Fruit fly (Drosophila melanogaster) whole organism, embryonic: Measurements from ENCODE around the gene Dhod.

Experiments used
- ATbp ChIP-seq: fragments of 200-800 bp; sonication (Bioruptor generic); optimal IDR thresholded peaks from 2 replicates; lab custom pipeline; 2017; ENCODE audit warnings: missing biosample characterization, mild to moderate bottlenecking, missing genetic modification characterization, missing genetic modification reagents
- CG11456 ChIP-seq: fragments of 200-800 bp; sonication (Bioruptor generic); IDR thresholded peaks from 3 replicates; pipeline ENCODE4 v1.3.6; 2022; ENCODE audit warnings: missing biosample characterization, missing genetic modification characterization
- CG12299 ChIP-seq: fragments of 200-800 bp; sonication (Bioruptor generic); optimal IDR thresholded peaks from 2 replicates; lab custom pipeline; 2018; ENCODE audit warnings: missing biosample characterization, mild to moderate bottlenecking, missing genetic modification characterization
- CG14014 ChIP-seq: fragments of 200-800 bp; sonication (Bioruptor generic); IDR thresholded peaks from 2 replicates; pipeline ENCODE4 v1.3.6; 2022; ENCODE audit warnings: missing biosample characterization, missing genetic modification characterization
- CG14860 ChIP-seq: fragments of 200-800 bp; sonication (Bioruptor generic); IDR thresholded peaks from 3 replicates; pipeline ENCODE4 v1.3.6; 2022; ENCODE audit warnings: missing biosample characterization, missing genetic modification characterization; ENCODE audit not compliant: partially characterized antibody
- CG15601 ChIP-seq: fragments of 200-800 bp; sonication (Bioruptor generic); optimal IDR thresholded peaks from 3 replicates; lab custom pipeline; 2019; ENCODE audit warnings: missing biosample characterization, mild to moderate bottlenecking, missing genetic modification characterization, moderate library complexity
- CG1603 ChIP-seq: fragments of 200-800 bp; sonication (Bioruptor generic); optimal IDR thresholded peaks from 2 replicates; lab custom pipeline; 2019; ENCODE audit warnings: missing biosample characterization, mild to moderate bottlenecking, missing genetic modification characterization, moderate library complexity
- CG16813 ChIP-seq: fragments of 200-800 bp; sonication (Bioruptor generic); IDR thresholded peaks from 3 replicates; pipeline ENCODE4 v1.3.6; 2022; ENCODE audit warnings: missing biosample characterization, missing genetic modification characterization; ENCODE audit not compliant: partially characterized antibody
- CG17385 ChIP-seq: fragments of 200-800 bp; sonication (Bioruptor generic); optimal IDR thresholded peaks from 3 replicates; lab custom pipeline; 2018; ENCODE audit warnings: missing biosample characterization, mild to moderate bottlenecking, missing genetic modification characterization
- CG17802 ChIP-seq: fragments of 200-800 bp; sonication (Bioruptor generic); optimal IDR thresholded peaks from 2 replicates; lab custom pipeline; 2018; ENCODE audit warnings: missing biosample characterization, mild to moderate bottlenecking, missing genetic modification characterization, moderate library complexity
- CG1792 ChIP-seq: fragments of 200-800 bp; sonication (Bioruptor generic); optimal IDR thresholded peaks from 2 replicates; lab custom pipeline; 2016; ENCODE audit warnings: missing biosample characterization, missing genetic modification characterization
- CG2116 ChIP-seq: fragments of 200-800 bp; sonication (Bioruptor generic); optimal IDR thresholded peaks from 3 replicates; lab custom pipeline; 2018; ENCODE audit warnings: missing biosample characterization, mild to moderate bottlenecking, missing genetic modification characterization
- CG2712 ChIP-seq: fragments of 200-800 bp; optimal IDR thresholded peaks from 3 replicates; lab custom pipeline; 2019; ENCODE audit warnings: missing biosample characterization, mild to moderate bottlenecking, missing genetic modification characterization, moderate library complexity
- CG31224 ChIP-seq: fragments of 200-800 bp; sonication (Bioruptor generic); IDR thresholded peaks from 2 replicates; pipeline ENCODE4 v1.3.6; 2022; ENCODE audit warnings: missing biosample characterization, missing genetic modification characterization
- CG4328 ChIP-seq: fragments of 200-800 bp; sonication (Bioruptor generic); optimal IDR thresholded peaks from 3 replicates; lab custom pipeline; 2017; ENCODE audit warnings: missing biosample characterization, missing genetic modification reagents, missing genetic modification characterization
- CG4617 ChIP-seq: fragments of 200-800 bp; sonication (Bioruptor generic); optimal IDR thresholded peaks from 3 replicates; lab custom pipeline; 2016; ENCODE audit warnings: missing biosample characterization, missing genetic modification characterization, borderline replicate concordance
- CG6175 ChIP-seq: fragments of 200-800 bp; sonication (Bioruptor generic); IDR thresholded peaks from 3 replicates; pipeline ENCODE4 v1.3.6; 2022; ENCODE audit warnings: missing biosample characterization, missing genetic modification characterization
- CG8478 ChIP-seq: fragments of >200 bp; optimal IDR thresholded peaks from 2 replicates; lab custom pipeline; 2018
- CG8924 ChIP-seq: fragments of 200-800 bp; optimal IDR thresholded peaks from 3 replicates; lab custom pipeline; 2019; ENCODE audit warnings: missing biosample characterization, mild to moderate bottlenecking, missing genetic modification characterization, moderate library complexity
- CG9727 ChIP-seq: fragments of 200-800 bp; sonication (Bioruptor generic); optimal IDR thresholded peaks from 3 replicates; lab custom pipeline; 2017; ENCODE audit warnings: missing biosample characterization, mild to moderate bottlenecking, missing genetic modification characterization
- CoRest ChIP-seq: fragments of 200-800 bp; sonication (Bioruptor generic); optimal IDR thresholded peaks from 3 replicates; lab custom pipeline; 2018; ENCODE audit warnings: missing biosample characterization, mild to moderate bottlenecking, missing genetic modification characterization, moderate library complexity
- D ChIP-seq, 2 experiments: fragments of 200-800 bp in 1 of 2; fragments of >200 bp in 1 of 2; sonication (Bioruptor generic) in 1 of 2; optimal IDR thresholded peaks; 2 replicates in 1 of 2; 3 replicates in 1 of 2; lab custom pipeline; 2017; ENCODE audit warnings: mild to moderate bottlenecking in 1 of 2, missing biosample characterization in 1 of 2, missing genetic modification characterization in 1 of 2, missing genetic modification reagents in 1 of 2
- D19B ChIP-seq: fragments of 200-800 bp; sonication (Bioruptor generic); optimal IDR thresholded peaks from 2 replicates; lab custom pipeline; 2017; ENCODE audit warnings: missing biosample characterization, mild to moderate bottlenecking, missing genetic modification characterization
- Dad ChIP-seq: fragments of 200-800 bp; sonication (Bioruptor generic); optimal IDR thresholded peaks from 3 replicates; lab custom pipeline; 2016; ENCODE audit warnings: missing biosample characterization, missing genetic modification characterization
- E2f1 ChIP-seq: fragments of 200-800 bp; sonication (Bioruptor generic); IDR thresholded peaks from 2 replicates; pipeline ENCODE4 v1.3.6; 2022; ENCODE audit warnings: missing biosample characterization, missing genetic modification characterization
- HLH4C ChIP-seq: fragments of 200-800 bp; sonication (Bioruptor generic); IDR thresholded peaks from 3 replicates; pipeline ENCODE4 v1.3.6; 2022; ENCODE audit warnings: missing biosample characterization, missing genetic modification characterization; ENCODE audit not compliant: partially characterized antibody
- Hey ChIP-seq: fragments of 200-800 bp; sonication (Bioruptor generic); optimal IDR thresholded peaks from 3 replicates; lab custom pipeline; 2018; ENCODE audit warnings: missing biosample characterization, mild to moderate bottlenecking, missing genetic modification characterization
- Kr ChIP-seq: fragments of 200-800 bp; sonication (Bioruptor generic); optimal IDR thresholded peaks from 2 replicates; lab custom pipeline; 2017; ENCODE audit warnings: missing biosample characterization, mild to moderate bottlenecking, missing genetic modification characterization
- Myb ChIP-seq: fragments of 200-800 bp; sonication (Bioruptor generic); optimal IDR thresholded peaks from 2 replicates; lab custom pipeline; 2016; ENCODE audit warnings: missing biosample characterization, missing genetic modification characterization
- NFAT ChIP-seq: fragments of 200-800 bp; sonication (Bioruptor generic); IDR thresholded peaks from 2 replicates; pipeline ENCODE4 v1.3.6; 2022; ENCODE audit warnings: missing biosample characterization, missing genetic modification characterization
- Spps ChIP-seq: fragments of 200-800 bp; sonication (Bioruptor generic); optimal IDR thresholded peaks from 2 replicates; lab custom pipeline; 2018; ENCODE audit warnings: missing biosample characterization, mild to moderate bottlenecking, missing genetic modification characterization
- bigmax ChIP-seq: fragments of 200-800 bp; sonication (Bioruptor generic); optimal IDR thresholded peaks from 2 replicates; lab custom pipeline; 2018; ENCODE audit warnings: missing biosample characterization, mild to moderate bottlenecking, missing genetic modification characterization
- bsh ChIP-seq, 2 experiments: fragments of 200-800 bp; sonication (Bioruptor generic); optimal IDR thresholded peaks; 2 replicates each; lab custom pipeline; 2017 to 2018; ENCODE audit warnings: mild to moderate bottlenecking in 2 of 2, missing biosample characterization in 2 of 2, missing genetic modification characterization in 2 of 2, moderate library complexity in 1 of 2
- chm ChIP-seq: fragments of 200-800 bp; sonication (Bioruptor generic); IDR thresholded peaks from 2 replicates; pipeline ENCODE4 v1.3.6; 2022; ENCODE audit warnings: missing biosample characterization, missing genetic modification characterization
- danr ChIP-seq: fragments of 200-800 bp; sonication (Bioruptor generic); IDR thresholded peaks from 2 replicates; pipeline ENCODE4 v1.3.6; 2022; ENCODE audit warnings: missing biosample characterization, missing genetic modification characterization
- dmrt11E ChIP-seq: fragments of 200-800 bp; sonication (Bioruptor generic); optimal IDR thresholded peaks from 3 replicates; lab custom pipeline; 2018; ENCODE audit warnings: missing biosample characterization, mild to moderate bottlenecking, missing genetic modification characterization, moderate library complexity
- esg ChIP-seq: fragments of 200-800 bp; sonication (Bioruptor generic); conservative IDR thresholded peaks from 2 replicates; pipeline ENCODE4 v1.3.6; 2022; ENCODE audit warnings: missing biosample characterization, missing genetic modification characterization
- exex ChIP-seq: fragments of 200-800 bp; sonication (Bioruptor generic); optimal IDR thresholded peaks from 4 replicates; lab custom pipeline; 2018; ENCODE audit warnings: missing biosample characterization, mild to moderate bottlenecking, missing genetic modification characterization, moderate library complexity
- fd64A ChIP-seq: fragments of 200-800 bp; sonication (Bioruptor generic); optimal IDR thresholded peaks from 3 replicates; lab custom pipeline; 2018; ENCODE audit warnings: missing biosample characterization, mild to moderate bottlenecking, missing genetic modification characterization
- gcm2 ChIP-seq: fragments of 200-800 bp; sonication (Bioruptor generic); optimal IDR thresholded peaks from 2 replicates; lab custom pipeline; 2016; ENCODE audit warnings: missing biosample characterization, missing genetic modification characterization
- hkb ChIP-seq, 2 experiments: fragments of 200-800 bp in 1 of 2; fragments of >200 bp in 1 of 2; sonication (Bioruptor generic) in 1 of 2; IDR thresholded peaks in 1 of 2; optimal IDR thresholded peaks in 1 of 2; 2 replicates each; pipeline versions ENCODE4 v1.3.6 to Lab custom; 2017 to 2022; ENCODE audit warnings: missing biosample characterization in 1 of 2, missing genetic modification characterization in 1 of 2
- kay ChIP-seq: fragments of 200-800 bp; sonication (Bioruptor generic); optimal IDR thresholded peaks from 2 replicates; lab custom pipeline; 2016; ENCODE audit warnings: missing biosample characterization, missing genetic modification characterization
- lola ChIP-seq, 3 experiments: fragments of >200 bp in 2 of 3; fragments of 200-800 bp in 1 of 3; sonication (Bioruptor generic) in 1 of 3; optimal IDR thresholded peaks; 2 replicates each; lab custom pipeline; 2017 to 2019; ENCODE audit warnings: missing biosample characterization in 3 of 3, missing genetic modification characterization in 3 of 3, mild to moderate bottlenecking in 1 of 3, moderate library complexity in 1 of 3
- mirr ChIP-seq: fragments of 200-800 bp; sonication (Bioruptor generic); optimal IDR thresholded peaks from 3 replicates; lab custom pipeline; 2018; ENCODE audit warnings: missing biosample characterization, mild to moderate bottlenecking, missing genetic modification characterization
- nmo ChIP-seq: fragments of 200-800 bp; sonication (Bioruptor generic); optimal IDR thresholded peaks from 2 replicates; lab custom pipeline; 2018; ENCODE audit warnings: missing biosample characterization, mild to moderate bottlenecking, missing genetic modification characterization, moderate library complexity
- onecut ChIP-seq: fragments of 200-800 bp; sonication (Bioruptor generic); IDR thresholded peaks from 2 replicates; pipeline ENCODE4 v1.3.6; 2022; ENCODE audit warnings: missing biosample characterization, missing genetic modification characterization
- rib ChIP-seq: fragments of 200-800 bp; sonication (Bioruptor generic); IDR thresholded peaks from 2 replicates; pipeline ENCODE4 v1.3.6; 2022; ENCODE audit warnings: missing biosample characterization, missing genetic modification characterization
- tna ChIP-seq: fragments of 200-800 bp; sonication (Bioruptor generic); IDR thresholded peaks from 2 replicates; pipeline ENCODE4 v1.3.6; 2022; ENCODE audit warnings: missing biosample characterization, missing genetic modification characterization; ENCODE audit not compliant: partially characterized antibody
- tx ChIP-seq: fragments of 200-800 bp; sonication (Bioruptor generic); optimal IDR thresholded peaks from 2 replicates; lab custom pipeline; 2016; ENCODE audit warnings: missing biosample characterization, missing genetic modification characterization

The Dhod gene

DNA sequence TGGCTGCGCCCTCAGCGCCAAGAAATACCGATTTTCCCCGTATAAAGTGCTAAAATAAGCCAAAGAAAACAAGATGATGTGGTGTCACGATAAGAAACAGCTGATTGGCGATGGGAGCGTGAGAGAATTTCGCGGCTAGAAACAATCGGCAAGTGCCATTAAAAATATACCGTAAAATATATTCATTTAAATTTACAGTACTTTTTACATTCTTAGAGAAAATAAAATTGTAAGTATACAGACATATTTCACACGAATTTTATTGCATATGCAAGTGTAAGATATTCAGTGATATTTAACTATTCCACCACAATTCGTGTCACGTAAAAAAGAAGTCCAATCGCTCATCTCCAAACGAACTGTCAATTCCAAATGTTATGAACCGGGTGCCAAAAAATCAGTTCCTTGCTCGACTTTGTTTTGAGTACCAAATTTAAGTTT lies 23.9 kb upstream of the Dhod start, which contains the start of the genes Unc50, CG11755 and CG8043 (continued):
- TF ChIP-seq CG11456 (GFP tag; lab: Robert Waterston, UW) = peak; percentile 81
- TF ChIP-seq D (optimal IDR thresholded peaks at IDR 0.05; lab: Kevin White, UChicago) = no peak
- TF ChIP-seq D (GFP tag; optimal IDR thresholded peaks at IDR 0.05; lab: Kevin White, UChicago) = peak; percentile 42
- peak; percentile 55; the same call in 1 of the 2 replicates for TF ChIP-seq E2f1 (GFP tag; lab: Robert Waterston, UW)
- peak; percentile 68 for TF ChIP-seq CG4617 (GFP tag; lab: Kevin White, UChicago)
- peak; percentile 99 for TF ChIP-seq CG16813 (GFP tag; lab: Robert Waterston, UW)
- TF ChIP-seq CG17802 (tag; lab: Kevin White, UChicago) = no peak
- peak; percentile 94 for TF ChIP-seq HLH4C
- TF ChIP-seq CG17385 (GFP tag; lab: Kevin White, UChicago) = peak; percentile 71
- TF ChIP-seq mirr (GFP tag; lab: Kevin White, UChicago) = peak; percentile 66
- TF ChIP-seq CG1603 (tag; lab: Kevin White, UChicago) = peak; percentile 78
- peak; percentile 84; the same call in 1 of the 2 replicates for TF ChIP-seq tna (GFP tag; lab: Robert Waterston, UW)
- peak; percentile 63 for TF ChIP-seq esg (GFP tag; lab: Robert Waterston, UW)
- TF ChIP-seq CG31224 (GFP tag; lab: Robert Waterston, UW) = peak; percentile 43
- TF ChIP-seq Hey (tag; lab: Kevin White, UChicago) = no peak
- TF ChIP-seq CG2712 = peak; percentile 85
- TF ChIP-seq CG14014 (GFP tag; lab: Robert Waterston, UW) = peak; percentile 77
- no peak for TF ChIP-seq gcm2 (GFP tag; lab: Kevin White, UChicago)
- TF ChIP-seq fd64A (GFP tag; lab: Kevin White, UChicago) = no peak
- peak; percentile 48 for TF ChIP-seq Spps (tag; lab: Kevin White, UChicago)
- peak; percentile 66 for TF ChIP-seq NFAT
- peak; percentile 53; the same call in 1 of the 2 replicates for TF ChIP-seq danr
- no peak for TF ChIP-seq CG8478 (lab: Kevin White, UChicago)
- TF ChIP-seq tx (GFP tag; lab: Kevin White, UChicago) = peak; percentile 53
- peak; percentile 24 for TF ChIP-seq D19B (GFP tag; lab: Kevin White, UChicago)
- peak; percentile 92 for TF ChIP-seq nmo
- TF ChIP-seq hkb (optimal IDR thresholded peaks at IDR 0.05; lab: Kevin White, UChicago) = peak; percentile 86
- peak; percentile 72 for TF ChIP-seq hkb (GFP tag; IDR thresholded peaks at IDR 0.05; lab: Robert Waterston, UW)
- no peak for TF ChIP-seq exex (tag; lab: Kevin White, UChicago)
- TF ChIP-seq CG6175 (GFP tag; lab: Robert Waterston, UW) = no peak
- TF ChIP-seq Myb = peak; percentile 49
- peak; percentile 59 for TF ChIP-seq kay
- TF ChIP-seq Kr (GFP tag; lab: Kevin White, UChicago) = no peak
- TF ChIP-seq bigmax (GFP tag; lab: Kevin White, UChicago) = no peak
- TF ChIP-seq CG2116 = peak; percentile 67
- peak; percentile 41 for TF ChIP-seq Dad
- peak in 1 of 3 experiments; percentile 82 for TF ChIP-seq lola (GFP tag; optimal IDR thresholded peaks at IDR 0.05; lab: Kevin White, UChicago)
- peak; percentile 28 for TF ChIP-seq CG12299
- TF ChIP-seq CG8924 (tag; lab: Kevin White, UChicago) = peak; percentile 82
- peak; percentile 97 for TF ChIP-seq CG14860 (GFP tag; lab: Robert Waterston, UW)
- TF ChIP-seq ATbp = peak; percentile 32
- TF ChIP-seq CG1792 (GFP tag; lab: Kevin White, UChicago) = no peak
- no peak for TF ChIP-seq chm (GFP tag; lab: Robert Waterston, UW)
- TF ChIP-seq CG9727 = peak; percentile 82
- no peak for TF ChIP-seq rib (GFP tag; lab: Robert Waterston, UW)
- peak; percentile 77 for TF ChIP-seq dmrt11E (tag; lab: Kevin White, UChicago)
- TF ChIP-seq bsh (GFP tag; optimal IDR thresholded peaks at IDR 0.05; lab: Kevin White, UChicago) = peak in 1 of 2 experiments; percentile 72
- TF ChIP-seq CoRest (tag; lab: Kevin White, UChicago) = peak; percentile 89
- TF ChIP-seq CG4328 = peak; percentile 31
- peak; percentile 74 for TF ChIP-seq CG15601 (tag; lab: Kevin White, UChicago)
- TF ChIP-seq onecut (GFP tag; lab: Robert Waterston, UW) = peak; percentile 58
